Worm (Caenorhabditis elegans) whole organism, L4/young adult: Measurements from ENCODE around the gene T14G8.3.

Experiments
- W03F9.2 ChIP-seq: fragments of 150-350 bp; optimal IDR thresholded peaks from 2 replicates; lab custom pipeline; 2014; ENCODE audit warnings: missing biosample characterization, missing genetic modification characterization
- dao-5 ChIP-seq: sonication (generic microtip); optimal IDR thresholded peaks from 2 replicates; lab custom pipeline; 2016; ENCODE audit warnings: missing genotype, missing genetic modification characterization, moderate library complexity, missing compliant biosample characterization
- him-1 ChIP-seq: sonication (generic microtip); optimal IDR thresholded peaks from 2 replicates; lab custom pipeline; 2016; ENCODE audit warnings: missing genotype, missing genetic modification reagents, missing genetic modification characterization, missing compliant biosample characterization

T14G8.3 gene

ce11 chrX:12913398-12914071 lies 52.5 kb downstream of the T14G8.3 start:
- TF ChIP-seq W03F9.2 (tag; lab: Kevin White, UChicago) (no peak), dao-5 (tag; lab: Kevin White, UChicago) (no peak), him-1 (tag; lab: Kevin White, UChicago) (no peak)

- TF ChIP-seq him-1 (tag; lab: Kevin White, UChicago): no peak
- TF ChIP-seq W03F9.2 (tag; lab: Kevin White, UChicago): no peak
- no peak for TF ChIP-seq dao-5 (tag; lab: Kevin White, UChicago)
Observed at ce11 chrX:12914209-12914608, 53.2 kb downstream of the T14G8.3 start.

- TF ChIP-seq dao-5 (tag; lab: Kevin White, UChicago) (no peak), W03F9.2 (tag; lab: Kevin White, UChicago) (no peak), him-1 (tag; lab: Kevin White, UChicago) (no peak)
Observed at ce11 chrX:12915058-12915457, 54.0 kb downstream of the T14G8.3 start.

ce11 chrX:12915693-12916092 lies 54.7 kb downstream of the T14G8.3 start:
- TF ChIP-seq W03F9.2 (tag; lab: Kevin White, UChicago) (no peak), dao-5 (tag; lab: Kevin White, UChicago) (no peak), him-1 (tag; lab: Kevin White, UChicago) (no peak)

- TF ChIP-seq him-1 (tag; lab: Kevin White, UChicago) (no peak), dao-5 (tag; lab: Kevin White, UChicago) (no peak), W03F9.2 (tag; lab: Kevin White, UChicago) (no peak)
Observed at ce11 chrX:12916418-12916817, 55.4 kb downstream of the T14G8.3 start.

ce11 chrX:12918454-12918853 lies 57.4 kb downstream of the T14G8.3 start:
- TF ChIP-seq dao-5 (tag; lab: Kevin White, UChicago) (no peak), him-1 (tag; lab: Kevin White, UChicago) (no peak), W03F9.2 (tag; lab: Kevin White, UChicago) (no peak)
